Fruit fly (Drosophila melanogaster) whole organism, embryonic: ENCODE results near the gene QC.

Experiments
- ATbp ChIP-seq: fragments of 200-800 bp; sonication (Bioruptor generic); optimal IDR thresholded peaks from 2 replicates; lab custom pipeline; 2017; ENCODE audit warnings: missing biosample characterization, mild to moderate bottlenecking, missing genetic modification characterization, missing genetic modification reagents
- Atf3 ChIP-seq: fragments of 200-800 bp; sonication (Bioruptor generic); optimal IDR thresholded peaks from 3 replicates; lab custom pipeline; 2016; ENCODE audit warnings: missing biosample characterization, missing genetic modification characterization
- Awh ChIP-seq: fragments of 200-800 bp; sonication (Bioruptor generic); IDR thresholded peaks from 2 replicates; pipeline ENCODE4, ENCODE4 v1.3.6; 2022; ENCODE audit warnings: missing biosample characterization, missing genetic modification characterization
- CG10543 ChIP-seq: fragments of 200-800 bp; sonication (Bioruptor generic); optimal IDR thresholded peaks from 3 replicates; lab custom pipeline; 2017; ENCODE audit warnings: missing biosample characterization, mild to moderate bottlenecking, missing genetic modification characterization, moderate library complexity
- CG11456 ChIP-seq: fragments of 200-800 bp; sonication (Bioruptor generic); IDR thresholded peaks from 3 replicates; pipeline ENCODE4 v1.3.6; 2022; ENCODE audit warnings: missing biosample characterization, missing genetic modification characterization
- CG11695 ChIP-seq: fragments of 200-800 bp; sonication (Bioruptor generic); IDR thresholded peaks from 3 replicates; pipeline ENCODE4 v1.3.6; 2022; ENCODE audit warnings: missing biosample characterization, missing genetic modification characterization
- CG12299 ChIP-seq: fragments of 200-800 bp; sonication (Bioruptor generic); optimal IDR thresholded peaks from 2 replicates; lab custom pipeline; 2018; ENCODE audit warnings: missing biosample characterization, mild to moderate bottlenecking, missing genetic modification characterization
- CG13424 ChIP-seq: fragments of 200-800 bp; sonication (Bioruptor generic); optimal IDR thresholded peaks from 2 replicates; lab custom pipeline; 2019; ENCODE audit warnings: missing biosample characterization, mild to moderate bottlenecking, missing genetic modification characterization, moderate library complexity
- CG14014 ChIP-seq: fragments of 200-800 bp; sonication (Bioruptor generic); IDR thresholded peaks from 2 replicates; pipeline ENCODE4 v1.3.6; 2022; ENCODE audit warnings: missing biosample characterization, missing genetic modification characterization
- CG15073 ChIP-seq: fragments of 200-800 bp; sonication (Bioruptor generic); optimal IDR thresholded peaks from 2 replicates; lab custom pipeline; 2016; ENCODE audit warnings: missing biosample characterization, missing genetic modification characterization
- CG15601 ChIP-seq: fragments of 200-800 bp; sonication (Bioruptor generic); optimal IDR thresholded peaks from 3 replicates; lab custom pipeline; 2019; ENCODE audit warnings: missing biosample characterization, mild to moderate bottlenecking, missing genetic modification characterization, moderate library complexity
- CG17568 ChIP-seq: fragments of 200-800 bp; sonication (Bioruptor generic); optimal IDR thresholded peaks from 2 replicates; lab custom pipeline; 2018; ENCODE audit warnings: missing biosample characterization, mild to moderate bottlenecking, missing genetic modification characterization, moderate library complexity
- CG30020 ChIP-seq: fragments of 200-800 bp; optimal IDR thresholded peaks from 2 replicates; lab custom pipeline; 2019; ENCODE audit warnings: missing biosample characterization, mild to moderate bottlenecking, missing genetic modification characterization, moderate library complexity
- CG31441 ChIP-seq: fragments of 200-800 bp; sonication (Bioruptor generic); IDR thresholded peaks from 2 replicates; pipeline ENCODE4 v1.3.6; 2022; ENCODE audit warnings: missing biosample characterization, missing genetic modification characterization
- CG32767 ChIP-seq: fragments of 200-800 bp; sonication (Bioruptor generic); IDR thresholded peaks from 2 replicates; pipeline ENCODE4 v1.3.6; 2022; ENCODE audit warnings: missing biosample characterization, missing genetic modification characterization
- CG6175 ChIP-seq: fragments of 200-800 bp; sonication (Bioruptor generic); IDR thresholded peaks from 3 replicates; pipeline ENCODE4 v1.3.6; 2022; ENCODE audit warnings: missing biosample characterization, missing genetic modification characterization
- CG7786 ChIP-seq: fragments of 200-800 bp; sonication (Bioruptor generic); optimal IDR thresholded peaks from 2 replicates; lab custom pipeline; 2016; ENCODE audit warnings: missing biosample characterization, missing genetic modification characterization
- CG7963 ChIP-seq: fragments of 200-800 bp; sonication (Bioruptor generic); IDR thresholded peaks from 3 replicates; pipeline ENCODE4 v1.3.6; 2022; ENCODE audit warnings: missing biosample characterization, missing genetic modification characterization; ENCODE audit not compliant: partially characterized antibody
- CG8388 ChIP-seq: fragments of 200-800 bp; sonication (Bioruptor generic); optimal IDR thresholded peaks from 2 replicates; lab custom pipeline; 2019; ENCODE audit warnings: missing biosample characterization, mild to moderate bottlenecking, missing genetic modification characterization, moderate library complexity
- CG8765 ChIP-seq: fragments of 200-800 bp; sonication (Bioruptor generic); IDR thresholded peaks from 2 replicates; pipeline ENCODE4 v1.3.6; 2022; ENCODE audit warnings: missing biosample characterization, missing genetic modification characterization
- CTCF ChIP-seq: fragments of 200-800 bp; sonication (Bioruptor generic); optimal IDR thresholded peaks from 2 replicates; lab custom pipeline; 2017; ENCODE audit warnings: missing biosample characterization, mild to moderate bottlenecking, missing genetic modification characterization, moderate library complexity
- Fer1 ChIP-seq: fragments of 200-800 bp; sonication (Bioruptor generic); optimal IDR thresholded peaks from 2 replicates; lab custom pipeline; 2017; ENCODE audit warnings: missing biosample characterization, mild to moderate bottlenecking, missing genetic modification characterization
- Kr ChIP-seq: fragments of 200-800 bp; sonication (Bioruptor generic); optimal IDR thresholded peaks from 2 replicates; lab custom pipeline; 2017; ENCODE audit warnings: missing biosample characterization, mild to moderate bottlenecking, missing genetic modification characterization
- Nf-YA ChIP-seq: fragments of 200-800 bp; sonication (Bioruptor generic); IDR thresholded peaks from 2 replicates; pipeline ENCODE4 v1.3.6; 2022; ENCODE audit warnings: missing biosample characterization, missing genetic modification characterization
- Oli ChIP-seq: fragments of 200-800 bp; sonication (Bioruptor generic); optimal IDR thresholded peaks from 2 replicates; lab custom pipeline; 2018; ENCODE audit warnings: missing biosample characterization, mild to moderate bottlenecking, missing genetic modification characterization, moderate library complexity
- PHDP ChIP-seq: fragments of 200-800 bp; sonication (Bioruptor generic); optimal IDR thresholded peaks from 3 replicates; lab custom pipeline; 2018; ENCODE audit warnings: missing biosample characterization, mild to moderate bottlenecking, missing genetic modification characterization, moderate library complexity
- bab2 ChIP-seq: fragments of 200-800 bp; sonication (Bioruptor generic); optimal IDR thresholded peaks from 2 replicates; lab custom pipeline; 2016; ENCODE audit warnings: missing biosample characterization, missing genetic modification characterization
- cwo ChIP-seq: fragments of 200-800 bp; sonication (Bioruptor generic); optimal IDR thresholded peaks from 3 replicates; lab custom pipeline; 2017; ENCODE audit warnings: missing biosample characterization, missing genetic modification characterization, mild to moderate bottlenecking, moderate library complexity, missing genetic modification reagents
- dmrt11E ChIP-seq: fragments of 200-800 bp; sonication (Bioruptor generic); optimal IDR thresholded peaks from 3 replicates; lab custom pipeline; 2018; ENCODE audit warnings: missing biosample characterization, mild to moderate bottlenecking, missing genetic modification characterization, moderate library complexity
- ewg ChIP-seq: fragments of 200-800 bp; sonication (Bioruptor generic); optimal IDR thresholded peaks from 3 replicates; lab custom pipeline; 2017; ENCODE audit warnings: mild to moderate bottlenecking, missing biosample characterization, missing genetic modification reagents, missing genetic modification characterization
- exex ChIP-seq: fragments of 200-800 bp; sonication (Bioruptor generic); optimal IDR thresholded peaks from 4 replicates; lab custom pipeline; 2018; ENCODE audit warnings: missing biosample characterization, mild to moderate bottlenecking, missing genetic modification characterization, moderate library complexity
- hb ChIP-seq: fragments of 200-800 bp; sonication (Bioruptor generic); IDR thresholded peaks from 3 replicates; pipeline ENCODE4 v1.3.6; 2022; ENCODE audit warnings: missing biosample characterization, missing genetic modification characterization; ENCODE audit not compliant: partially characterized antibody
- kni ChIP-seq: fragments of 200-800 bp; sonication (Bioruptor generic); optimal IDR thresholded peaks from 3 replicates; lab custom pipeline; 2017; ENCODE audit warnings: mild to moderate bottlenecking, missing biosample characterization, missing genetic modification reagents, missing genetic modification characterization
- knrl ChIP-seq: fragments of 200-800 bp; sonication (Bioruptor generic); IDR thresholded peaks from 3 replicates; pipeline ENCODE4 v1.3.6; 2022; ENCODE audit warnings: missing biosample characterization, missing genetic modification characterization; ENCODE audit not compliant: partially characterized antibody
- pzg ChIP-seq: fragments of 200-800 bp; sonication (Bioruptor generic); optimal IDR thresholded peaks from 3 replicates; lab custom pipeline; 2018; ENCODE audit warnings: missing biosample characterization, mild to moderate bottlenecking, missing genetic modification characterization, moderate library complexity
- scrt ChIP-seq: fragments of 200-800 bp; sonication (Bioruptor generic); optimal IDR thresholded peaks from 2 replicates; lab custom pipeline; 2018; ENCODE audit warnings: missing biosample characterization, mild to moderate bottlenecking, missing genetic modification characterization, moderate library complexity
- sob ChIP-seq: fragments of 200-800 bp; sonication (Bioruptor generic); IDR thresholded peaks from 2 replicates; pipeline ENCODE4 v1.3.6; 2022; ENCODE audit warnings: missing biosample characterization, missing genetic modification characterization

Gene QC

dm6 chr3L:5920778-5921177 lies 18.5 kb upstream of the QC start (continued):
- TF ChIP-seq PHDP (peak; percentile 21), CG8388 (peak; percentile 35), Awh (GFP tag; lab: Robert Waterston, UW) (0 out of 2 replicates have a peak, but pooled peaks have one; percentile 9), CG32767 (peak; percentile 87; the same call in 1 of the 2 replicates), pzg (GFP tag; lab: Kevin White, UChicago) (peak; percentile 13), cwo (GFP tag; lab: Kevin White, UChicago) (peak; percentile 0), Oli (tag; lab: Kevin White, UChicago) (peak; percentile 4), CG10543 (GFP tag; lab: Kevin White, UChicago) (peak; percentile 4), CG31441 (GFP tag; lab: Robert Waterston, UW) (0 out of 2 replicates have a peak, but pooled peaks have one; percentile 12)
- TF ChIP-seq, all 482 proteins: peak for 24

dm6 chr3L:5907077-5907476 lies 4.8 kb upstream of the QC start, which contains the start of gene CG13288:
Gene CG13288 (plus strand): TSS chr3L:5907381.
- peak; percentile 91 for TF ChIP-seq scrt (GFP tag; lab: Kevin White, UChicago)
- TF ChIP-seq CG12299 (tag; lab: Kevin White, UChicago) = no peak
- TF ChIP-seq CG11695 (GFP tag; lab: Robert Waterston, UW) = no peak
- peak; percentile 72 for TF ChIP-seq CTCF (GFP tag; lab: Kevin White, UChicago)
- TF ChIP-seq kni (GFP tag; lab: Kevin White, UChicago) = no peak
- peak; percentile 61 for TF ChIP-seq ewg (GFP tag; lab: Kevin White, UChicago)
- no peak for TF ChIP-seq CG7963
- TF ChIP-seq hb (GFP tag; lab: Robert Waterston, UW) = no peak
- no peak for TF ChIP-seq CG8765 (GFP tag; lab: Robert Waterston, UW)
- TF ChIP-seq CG14014 (GFP tag; lab: Robert Waterston, UW) = no peak
- peak; percentile 46 for TF ChIP-seq CG15601 (tag; lab: Kevin White, UChicago)

- no peak for TF ChIP-seq knrl (GFP tag; lab: Robert Waterston, UW)
- TF ChIP-seq CG11456 (GFP tag; lab: Robert Waterston, UW) = no peak
- no peak for TF ChIP-seq CG13424
- TF ChIP-seq CG6175 (GFP tag; lab: Robert Waterston, UW) = no peak
- no peak for TF ChIP-seq CG17568 (GFP tag; lab: Kevin White, UChicago)
- TF ChIP-seq bab2 (GFP tag; lab: Kevin White, UChicago) = no peak
- TF ChIP-seq sob (GFP tag; lab: Robert Waterston, UW) = no peak
- TF ChIP-seq ATbp (GFP tag; lab: Kevin White, UChicago) = no peak
- TF ChIP-seq CG15073 (GFP tag; lab: Kevin White, UChicago) = no peak
- no peak for TF ChIP-seq Fer1 (GFP tag; lab: Kevin White, UChicago)
- no peak for TF ChIP-seq Kr (GFP tag; lab: Kevin White, UChicago)
- TF ChIP-seq CG7786 (GFP tag; lab: Kevin White, UChicago) = no peak
- no peak for TF ChIP-seq Atf3 (GFP tag; lab: Kevin White, UChicago)
- no peak for TF ChIP-seq Nf-YA
- TF ChIP-seq dmrt11E = no peak
- TF ChIP-seq exex (tag; lab: Kevin White, UChicago) = no peak
- TF ChIP-seq CG30020 (tag; lab: Kevin White, UChicago) = no peak
These were observed 4.3 kb upstream of the QC start, which contains the start of gene CG10486 for dm6 chr3L:5906599-5906998. Gene CG10486 (minus strand): TSS chr3L:5906699.
